Worm (Caenorhabditis elegans): Measurements from ENCODE around the gene tag-196.

- TF ChIP-seq him-1 (tag; optimal IDR thresholded peaks at IDR 0.05) (no peak), dao-5 (tag; optimal IDR thresholded peaks at IDR 0.05) (no peak), W03F9.2 (tag; optimal IDR thresholded peaks at IDR 0.05) (no peak)
These were observed 33.8 kb upstream of the tag-196 start, which contains the start of gene acr-16 for ce11 chrV:8560916-8561315.
